Fruit fly (Drosophila melanogaster): Measurements from ENCODE around the gene CG4998.
A peak's percentile ranks its signal among the peaks of the same experiment; 100 is the strongest.

Gene CG4998

dm6 chr3L:16392203-16392800, 53.5 kb downstream of the CG4998 start (continued):
- TF ChIP-seq lab (GFP tag; optimal IDR thresholded peaks at IDR 0.05) (peak; percentile 66), Hr78 (GFP tag; optimal IDR thresholded peaks at IDR 0.05) (peak in 1 of 2 experiments; percentile 62), hbn (GFP tag; IDR thresholded peaks at IDR 0.05; ENCODE audit: partially characterized antibody) (no peak), mirr (GFP tag; optimal IDR thresholded peaks at IDR 0.05) (no peak), Dbx (GFP tag; IDR thresholded peaks at IDR 0.05) (no peak), MESR4 (GFP tag; optimal IDR thresholded peaks at IDR 0.05) (no peak), CkIIα-i1 (GFP tag; IDR thresholded peaks at IDR 0.05) (no peak), gem (tag; optimal IDR thresholded peaks at IDR 0.05) (no peak), onecut (GFP tag; IDR thresholded peaks at IDR 0.05) (no peak), Asciz (GFP tag; optimal IDR thresholded peaks at IDR 0.05) (no peak), Hr51 (GFP tag; optimal IDR thresholded peaks at IDR 0.05) (no peak), bowl (GFP tag; IDR thresholded peaks at IDR 0.05) (no peak), grn (GFP tag; optimal IDR thresholded peaks at IDR 0.05) (peak; percentile 37), bab2 (GFP tag; optimal IDR thresholded peaks at IDR 0.05) (no peak), sug (tag; optimal IDR thresholded peaks at IDR 0.05) (peak; percentile 28), CG14860 (GFP tag; IDR thresholded peaks at IDR 0.05; ENCODE audit: partially characterized antibody) (no peak), CG11456 (GFP tag; IDR thresholded peaks at IDR 0.05) (0 out of 3 replicates have a peak, but pooled peaks have one; percentile 4)

- TF ChIP-seq pan (optimal IDR thresholded peaks at IDR 0.05) (no peak), pan (GFP tag; optimal IDR thresholded peaks at IDR 0.05 in 1 of 2, IDR thresholded peaks at IDR 0.05 in 1 of 2) (peak in 1 of 2 experiments; percentile 31), fd96Cb (tag; optimal IDR thresholded peaks at IDR 0.05) (peak; percentile 12), CG6654 (GFP tag; optimal IDR thresholded peaks at IDR 0.05) (no peak), sens-2 (GFP tag; IDR thresholded peaks at IDR 0.05) (no peak), CG8944 (GFP tag; optimal IDR thresholded peaks at IDR 0.05) (no peak), CG18262 (tag; optimal IDR thresholded peaks at IDR 0.05) (peak; percentile 24), grau (tag; optimal IDR thresholded peaks at IDR 0.05) (peak; percentile 41), YL-1 (GFP tag; optimal IDR thresholded peaks at IDR 0.05) (no peak), CG12659 (GFP tag; optimal IDR thresholded peaks at IDR 0.05) (peak; percentile 9), CG10267 (tag; optimal IDR thresholded peaks at IDR 0.05) (peak; percentile 1), tgo (GFP tag; IDR thresholded peaks at IDR 0.05) (no peak), CG31365 (tag; optimal IDR thresholded peaks at IDR 0.05) (no peak), CG8388 (GFP tag; optimal IDR thresholded peaks at IDR 0.05) (no peak), nerfin-1 (tag; optimal IDR thresholded peaks at IDR 0.05) (peak; percentile 17), CG9727 (GFP tag; optimal IDR thresholded peaks at IDR 0.05) (peak; percentile 30), CG15479 (GFP tag; optimal IDR thresholded peaks at IDR 0.05) (no peak), CG30403 (GFP tag; optimal IDR thresholded peaks at IDR 0.05) (peak; percentile 21), zf30C (GFP tag; optimal IDR thresholded peaks at IDR 0.05) (no peak), bcd (GFP tag; optimal IDR thresholded peaks at IDR 0.05) (peak; percentile 10), CG32772 (GFP tag; IDR thresholded peaks at IDR 0.05) (0 out of 2 replicates have a peak, but pooled peaks have one; percentile 29), Oli (tag; optimal IDR thresholded peaks at IDR 0.05) (peak; percentile 3), CG7839 (tag; optimal IDR thresholded peaks at IDR 0.05) (peak; percentile 40), sisA (GFP tag; IDR thresholded peaks at IDR 0.05) (0 out of 2 replicates have a peak, but pooled peaks have one; percentile 7), dmrt99B (tag; optimal IDR thresholded peaks at IDR 0.05) (peak; percentile 45), zfh2 (GFP tag; optimal IDR thresholded peaks at IDR 0.05) (no peak), Sox100B (GFP tag; optimal IDR thresholded peaks at IDR 0.05) (peak; percentile 29), CG17385 (GFP tag; optimal IDR thresholded peaks at IDR 0.05) (peak; percentile 13), Sox102F (GFP tag; optimal IDR thresholded peaks at IDR 0.05) (peak; percentile 23), CG7556 (GFP tag; optimal IDR thresholded peaks at IDR 0.05) (peak; percentile 22), E2f1 (GFP tag; IDR thresholded peaks at IDR 0.05) (0 out of 2 replicates have a peak, but pooled peaks have one; percentile 12), chm (GFP tag; IDR thresholded peaks at IDR 0.05) (no peak)
These were observed 54.1 kb downstream of the CG4998 start for dm6 chr3L:16392874-16393273.
